Fruit fly (Drosophila melanogaster): ENCODE results near the gene Cubn2.

DNA sequence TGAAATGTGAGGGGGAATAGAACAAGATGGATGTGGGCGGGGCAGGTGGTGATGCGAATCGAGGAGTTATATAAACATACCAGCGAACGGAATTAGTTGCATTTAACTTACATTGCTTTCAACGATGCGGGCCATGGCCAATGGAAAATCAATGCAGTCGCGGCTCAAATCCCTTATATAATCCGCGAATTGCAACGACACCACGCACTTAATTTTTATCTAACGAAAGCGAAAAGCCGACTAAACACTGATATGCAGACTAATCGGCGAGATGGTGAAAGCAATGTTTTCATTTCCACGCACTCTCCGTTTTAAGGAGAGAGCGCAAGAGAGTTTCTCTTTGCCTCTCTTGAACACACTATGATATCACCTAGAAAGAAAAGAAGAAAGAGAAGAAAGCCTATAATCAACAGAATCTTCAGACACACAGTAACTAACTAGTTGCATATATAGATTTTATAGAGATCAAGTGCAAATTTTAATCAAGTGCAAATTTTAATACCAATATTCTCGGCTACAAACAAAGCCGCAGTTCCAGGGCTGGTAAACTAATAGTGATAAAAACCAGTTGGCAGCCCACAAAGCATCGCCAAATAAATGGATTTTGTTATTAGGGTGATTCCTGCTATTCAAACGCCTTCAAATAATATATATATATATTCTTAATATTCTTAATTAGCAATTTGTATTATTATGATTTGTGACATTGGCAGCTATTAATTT lies 7.3 kb upstream of the Cubn2 start, which contains the start of the genes CG11597 and CG5946:
- no peak for TF ChIP-seq wdn (GFP tag; IDR thresholded peaks at IDR 0.05)
- no peak for TF ChIP-seq CG7786 (GFP tag; optimal IDR thresholded peaks at IDR 0.05)
